Fruit fly (Drosophila melanogaster) whole organism, embryonic: ENCODE data around the gene CG3165.
A peak's percentile ranks its signal among the peaks of the same experiment; 100 is the strongest.

Experiments used
- C15 ChIP-seq: fragments of 200-800 bp; sonication (Bioruptor generic); IDR thresholded peaks from 3 replicates; pipeline ENCODE4 v1.3.6; 2022; ENCODE audit warnings: missing biosample characterization, missing genetic modification characterization
- CG10147 ChIP-seq: fragments of 200-800 bp; sonication (Bioruptor generic); optimal IDR thresholded peaks from 2 replicates; lab custom pipeline; 2019; ENCODE audit warnings: missing biosample characterization, mild to moderate bottlenecking, missing genetic modification characterization, moderate library complexity
- CG10366 ChIP-seq: fragments of 200-800 bp; sonication (Bioruptor generic); IDR thresholded peaks from 2 replicates; pipeline ENCODE4 v1.3.6; 2022; ENCODE audit warnings: missing biosample characterization, missing genetic modification characterization
- CG12744 ChIP-seq: fragments of 200-800 bp; sonication (Bioruptor generic); optimal IDR thresholded peaks from 2 replicates; lab custom pipeline; 2016; ENCODE audit warnings: missing biosample characterization, missing genetic modification characterization
- CG13287 ChIP-seq: fragments of 200-800 bp; sonication (Bioruptor generic); IDR thresholded peaks from 2 replicates; pipeline ENCODE4 v1.3.6; 2022; ENCODE audit warnings: missing biosample characterization, missing genetic modification characterization; ENCODE audit not compliant: partially characterized antibody
- CG14860 ChIP-seq: fragments of 200-800 bp; sonication (Bioruptor generic); IDR thresholded peaks from 3 replicates; pipeline ENCODE4 v1.3.6; 2022; ENCODE audit warnings: missing biosample characterization, missing genetic modification characterization; ENCODE audit not compliant: partially characterized antibody
- CG1792 ChIP-seq: fragments of 200-800 bp; sonication (Bioruptor generic); optimal IDR thresholded peaks from 2 replicates; lab custom pipeline; 2016; ENCODE audit warnings: missing biosample characterization, missing genetic modification characterization
- CG2116 ChIP-seq: fragments of 200-800 bp; sonication (Bioruptor generic); optimal IDR thresholded peaks from 3 replicates; lab custom pipeline; 2018; ENCODE audit warnings: missing biosample characterization, mild to moderate bottlenecking, missing genetic modification characterization
- CG2202 ChIP-seq: fragments of 200-800 bp; sonication (Bioruptor generic); optimal IDR thresholded peaks from 2 replicates; lab custom pipeline; 2018; ENCODE audit warnings: missing biosample characterization, mild to moderate bottlenecking, missing genetic modification characterization
- CG2678 ChIP-seq: fragments of 200-800 bp; sonication (Bioruptor generic); optimal IDR thresholded peaks from 3 replicates; lab custom pipeline; 2019; ENCODE audit warnings: missing biosample characterization, mild to moderate bottlenecking, missing genetic modification characterization, moderate library complexity
- CG31388 ChIP-seq: fragments of 200-800 bp; sonication (Bioruptor generic); optimal IDR thresholded peaks from 2 replicates; lab custom pipeline; 2016; ENCODE audit warnings: missing biosample characterization, missing genetic modification characterization
- CG34422 ChIP-seq: fragments of 200-800 bp; sonication (Bioruptor generic); IDR thresholded peaks from 3 replicates; pipeline ENCODE4 v1.3.6; 2022; ENCODE audit warnings: missing biosample characterization, missing genetic modification characterization
- CG3847 ChIP-seq: fragments of 200-800 bp; sonication (Bioruptor generic); IDR thresholded peaks from 2 replicates; pipeline ENCODE4 v1.3.6; 2022; ENCODE audit warnings: missing biosample characterization, missing genetic modification characterization
- CG43689 ChIP-seq: fragments of 200-800 bp; sonication (Bioruptor generic); IDR thresholded peaks from 2 replicates; pipeline ENCODE4 v1.3.6; 2022; ENCODE audit warnings: missing biosample characterization, missing genetic modification characterization
- CG5953 ChIP-seq: fragments of 200-800 bp; sonication (Bioruptor generic); IDR thresholded peaks from 2 replicates; pipeline ENCODE4 v1.3.6; 2022; ENCODE audit warnings: missing biosample characterization, missing genetic modification characterization
- CG6683 ChIP-seq: fragments of 200-800 bp; sonication (Bioruptor generic); optimal IDR thresholded peaks from 2 replicates; lab custom pipeline; 2017; ENCODE audit warnings: missing biosample characterization, mild to moderate bottlenecking, missing genetic modification characterization, missing genetic modification reagents
- CG7745 ChIP-seq: fragments of 200-800 bp; sonication (Bioruptor generic); optimal IDR thresholded peaks from 2 replicates; lab custom pipeline; 2018; ENCODE audit warnings: missing biosample characterization, mild to moderate bottlenecking, missing genetic modification characterization, moderate library complexity
- CG8478 ChIP-seq: fragments of >200 bp; optimal IDR thresholded peaks from 2 replicates; lab custom pipeline; 2018
- CG9797 ChIP-seq: fragments of 200-800 bp; sonication (Bioruptor generic); optimal IDR thresholded peaks from 3 replicates; lab custom pipeline; 2018; ENCODE audit warnings: missing biosample characterization, mild to moderate bottlenecking, missing genetic modification characterization
- CG9817 ChIP-seq: fragments of 200-800 bp; sonication (Bioruptor generic); optimal IDR thresholded peaks from 2 replicates; lab custom pipeline; 2018; ENCODE audit warnings: missing biosample characterization, mild to moderate bottlenecking, missing genetic modification characterization, moderate library complexity
- Dref ChIP-seq: fragments of 200-800 bp; sonication (Bioruptor generic); IDR thresholded peaks from 2 replicates; pipeline ENCODE4 v1.3.6; 2022; ENCODE audit warnings: missing biosample characterization, missing genetic modification characterization
- Ets97D ChIP-seq: fragments of 200-800 bp; sonication (Bioruptor generic); optimal IDR thresholded peaks from 3 replicates; lab custom pipeline; 2016; ENCODE audit warnings: missing biosample characterization, missing genetic modification characterization
- Fer3 ChIP-seq: fragments of 200-800 bp; sonication (Bioruptor generic); optimal IDR thresholded peaks from 2 replicates; lab custom pipeline; 2018; ENCODE audit warnings: missing biosample characterization, mild to moderate bottlenecking, missing genetic modification characterization, moderate library complexity
- Hand ChIP-seq: fragments of 200-800 bp; sonication (Bioruptor generic); optimal IDR thresholded peaks from 2 replicates; lab custom pipeline; 2017; ENCODE audit warnings: mild to moderate bottlenecking, missing biosample characterization, missing genetic modification reagents, missing genetic modification characterization
- Hr39 ChIP-seq: fragments of >200 bp; optimal IDR thresholded peaks from 2 replicates; lab custom pipeline; 2017
- Hr51 ChIP-seq, 2 experiments: fragments of 200-800 bp; sonication (Bioruptor generic); optimal IDR thresholded peaks; 2 replicates in 1 of 2; 3 replicates in 1 of 2; lab custom pipeline; 2016 to 2018; ENCODE audit warnings: missing biosample characterization in 2 of 2, missing genetic modification characterization in 2 of 2, mild to moderate bottlenecking in 1 of 2, moderate library complexity in 1 of 2
- Hr78 ChIP-seq, 2 experiments: fragments of 200-800 bp in 1 of 2; fragments of >200 bp in 1 of 2; sonication (Bioruptor generic) in 1 of 2; optimal IDR thresholded peaks; 2 replicates each; lab custom pipeline; 2017 to 2019; ENCODE audit warnings: missing biosample characterization in 2 of 2, missing genetic modification characterization in 2 of 2, mild to moderate bottlenecking in 1 of 2, moderate library complexity in 1 of 2
- NK7.1 ChIP-seq: fragments of 200-800 bp; sonication (Bioruptor generic); optimal IDR thresholded peaks from 3 replicates; lab custom pipeline; 2016; ENCODE audit warnings: missing biosample characterization, missing genetic modification characterization
- NfI ChIP-seq: fragments of 200-800 bp; sonication (Bioruptor generic); optimal IDR thresholded peaks from 3 replicates; lab custom pipeline; 2018; ENCODE audit warnings: missing biosample characterization, mild to moderate bottlenecking, missing genetic modification characterization, moderate library complexity
- Oaz ChIP-seq: fragments of 200-800 bp; sonication (Bioruptor generic); IDR thresholded peaks from 2 replicates; pipeline ENCODE4 v1.3.6; 2022; ENCODE audit warnings: missing biosample characterization, missing genetic modification characterization
- Sox100B ChIP-seq: fragments of 200-800 bp; sonication (Bioruptor generic); optimal IDR thresholded peaks from 3 replicates; lab custom pipeline; 2018; ENCODE audit warnings: missing biosample characterization, mild to moderate bottlenecking, missing genetic modification characterization
- Sry-β ChIP-seq: fragments of 200-800 bp; sonication (Bioruptor generic); optimal IDR thresholded peaks from 2 replicates; lab custom pipeline; 2018; ENCODE audit warnings: missing biosample characterization, mild to moderate bottlenecking, missing genetic modification characterization, moderate library complexity
- ac ChIP-seq: fragments of 200-800 bp; sonication (Bioruptor generic); optimal IDR thresholded peaks from 3 replicates; lab custom pipeline; 2017; ENCODE audit warnings: missing biosample characterization, mild to moderate bottlenecking, missing genetic modification characterization
- amos ChIP-seq: fragments of 200-800 bp; sonication (Bioruptor generic); IDR thresholded peaks from 2 replicates; pipeline ENCODE4 v1.3.6; 2022; ENCODE audit warnings: missing biosample characterization, missing genetic modification characterization; ENCODE audit not compliant: partially characterized antibody
- aop ChIP-seq: fragments of 200-800 bp; sonication (Bioruptor generic); IDR thresholded peaks from 2 replicates; pipeline ENCODE4 v1.3.6; 2022; ENCODE audit warnings: missing biosample characterization, missing genetic modification characterization
- ap ChIP-seq: fragments of 200-800 bp; sonication (Bioruptor generic); IDR thresholded peaks from 2 replicates; pipeline ENCODE4 v1.3.6; 2022; ENCODE audit warnings: missing biosample characterization, missing genetic modification characterization
- ash1 ChIP-seq: fragments of 200-800 bp; sonication (Bioruptor generic); optimal IDR thresholded peaks from 2 replicates; lab custom pipeline; 2018; ENCODE audit warnings: missing biosample characterization, mild to moderate bottlenecking, missing genetic modification characterization
- bigmax ChIP-seq: fragments of 200-800 bp; sonication (Bioruptor generic); optimal IDR thresholded peaks from 2 replicates; lab custom pipeline; 2018; ENCODE audit warnings: missing biosample characterization, mild to moderate bottlenecking, missing genetic modification characterization
- esg ChIP-seq: fragments of 200-800 bp; sonication (Bioruptor generic); conservative IDR thresholded peaks from 2 replicates; pipeline ENCODE4 v1.3.6; 2022; ENCODE audit warnings: missing biosample characterization, missing genetic modification characterization
- hkb ChIP-seq, 2 experiments: fragments of 200-800 bp in 1 of 2; fragments of >200 bp in 1 of 2; sonication (Bioruptor generic) in 1 of 2; IDR thresholded peaks in 1 of 2; optimal IDR thresholded peaks in 1 of 2; 2 replicates each; pipeline versions ENCODE4 v1.3.6 to Lab custom; 2017 to 2022; ENCODE audit warnings: missing biosample characterization in 1 of 2, missing genetic modification characterization in 1 of 2
- jing ChIP-seq: fragments of 200-800 bp; sonication (Bioruptor generic); optimal IDR thresholded peaks from 2 replicates; lab custom pipeline; 2018; ENCODE audit warnings: missing biosample characterization, mild to moderate bottlenecking, missing genetic modification characterization
- lmd ChIP-seq: fragments of 200-800 bp; sonication (Bioruptor generic); IDR thresholded peaks from 2 replicates; pipeline ENCODE4 v1.3.6; 2022; ENCODE audit warnings: missing biosample characterization, missing genetic modification characterization
- luna ChIP-seq: fragments of 200-800 bp; sonication (Bioruptor generic); optimal IDR thresholded peaks from 2 replicates; lab custom pipeline; 2016; ENCODE audit warnings: missing biosample characterization, missing genetic modification characterization
- mirr ChIP-seq: fragments of 200-800 bp; sonication (Bioruptor generic); optimal IDR thresholded peaks from 3 replicates; lab custom pipeline; 2018; ENCODE audit warnings: missing biosample characterization, mild to moderate bottlenecking, missing genetic modification characterization
- onecut ChIP-seq: fragments of 200-800 bp; sonication (Bioruptor generic); IDR thresholded peaks from 2 replicates; pipeline ENCODE4 v1.3.6; 2022; ENCODE audit warnings: missing biosample characterization, missing genetic modification characterization
- sna ChIP-seq: fragments of 200-800 bp; sonication (Bioruptor generic); IDR thresholded peaks from 2 replicates; pipeline ENCODE4 v1.3.6; 2022; ENCODE audit warnings: missing biosample characterization, missing genetic modification characterization; ENCODE audit not compliant: partially characterized antibody
- sob ChIP-seq: fragments of 200-800 bp; sonication (Bioruptor generic); IDR thresholded peaks from 2 replicates; pipeline ENCODE4 v1.3.6; 2022; ENCODE audit warnings: missing biosample characterization, missing genetic modification characterization
- twi ChIP-seq: fragments of 200-800 bp; optimal IDR thresholded peaks from 2 replicates; lab custom pipeline; 2019; ENCODE audit warnings: missing biosample characterization, mild to moderate bottlenecking, missing genetic modification characterization, moderate library complexity
- vnd ChIP-seq: fragments of 200-800 bp; sonication (Bioruptor generic); IDR thresholded peaks from 3 replicates; pipeline ENCODE4 v1.3.6; 2022; ENCODE audit warnings: missing biosample characterization, missing genetic modification characterization; ENCODE audit not compliant: partially characterized antibody
- vvl ChIP-seq: fragments of 200-800 bp; sonication (Bioruptor generic); IDR thresholded peaks from 2 replicates; pipeline ENCODE4 v1.3.6; 2022; ENCODE audit warnings: missing biosample characterization, missing genetic modification characterization
- zen ChIP-seq: fragments of 200-800 bp; sonication (Bioruptor generic); optimal IDR thresholded peaks from 3 replicates; lab custom pipeline; 2018; ENCODE audit warnings: missing biosample characterization, mild to moderate bottlenecking, missing genetic modification characterization, moderate library complexity

Gene CG3165

dm6 chr2L:3022986-3023385 is 46.1 kb downstream of the CG3165 start, which contains the start of the genes alpha4GT1 and Prp40 (continued):
- TF ChIP-seq CG2678 (tag; lab: Kevin White, UChicago): no peak
- TF ChIP-seq twi (tag; lab: Kevin White, UChicago): no peak
- no peak for TF ChIP-seq CG10147 (GFP tag; lab: Kevin White, UChicago)
- no peak for TF ChIP-seq NfI (GFP tag; lab: Kevin White, UChicago)
- no peak for TF ChIP-seq Oaz (GFP tag; lab: Robert Waterston, UW)
- peak; percentile 4 for TF ChIP-seq CG9797 (GFP tag; lab: Kevin White, UChicago)
- TF ChIP-seq Fer3 (tag; lab: Kevin White, UChicago): no peak
- TF ChIP-seq aop: no peak
- no peak for TF ChIP-seq CG2202 (tag; lab: Kevin White, UChicago)
- TF ChIP-seq CG43689 (GFP tag; lab: Robert Waterston, UW): no peak
- no peak for TF ChIP-seq Hr39 (lab: Kevin White, UChicago)
- no peak for TF ChIP-seq CG1792 (GFP tag; lab: Kevin White, UChicago)
- no peak for TF ChIP-seq CG31388 (GFP tag; lab: Kevin White, UChicago)
- peak; percentile 42 for TF ChIP-seq Ets97D (GFP tag; lab: Kevin White, UChicago)
- no peak for TF ChIP-seq Hr51 (GFP tag; optimal IDR thresholded peaks at IDR 0.05; lab: Kevin White, UChicago)
- TF ChIP-seq ash1 (GFP tag; lab: Kevin White, UChicago): no peak
- TF ChIP-seq mirr (GFP tag; lab: Kevin White, UChicago): no peak
- TF ChIP-seq CG3847: no peak
- no peak for TF ChIP-seq Hr78 (GFP tag; optimal IDR thresholded peaks at IDR 0.05; lab: Kevin White, UChicago)
- no peak for TF ChIP-seq CG9817 (tag; lab: Kevin White, UChicago)
- TF ChIP-seq hkb (optimal IDR thresholded peaks at IDR 0.05; lab: Kevin White, UChicago): no peak
- TF ChIP-seq hkb (GFP tag; IDR thresholded peaks at IDR 0.05; lab: Robert Waterston, UW): no peak
- TF ChIP-seq CG14860 (GFP tag; lab: Robert Waterston, UW): peak; percentile 80
- TF ChIP-seq jing: no peak
- TF ChIP-seq CG12744 (GFP tag; lab: Kevin White, UChicago): no peak
- no peak for TF ChIP-seq CG6683 (GFP tag; lab: Kevin White, UChicago)
- TF ChIP-seq CG10366 (GFP tag; lab: Robert Waterston, UW): no peak
- TF ChIP-seq Sox100B (GFP tag; lab: Kevin White, UChicago): no peak
- TF ChIP-seq bigmax (GFP tag; lab: Kevin White, UChicago): no peak
- no peak for TF ChIP-seq NK7.1
- TF ChIP-seq Hand (GFP tag; lab: Kevin White, UChicago): no peak
- no peak; the same call in 1 of the 2 replicates for TF ChIP-seq onecut (GFP tag; lab: Robert Waterston, UW)
- TF ChIP-seq ap (GFP tag; lab: Robert Waterston, UW): no peak
- no peak for TF ChIP-seq CG7745 (tag; lab: Kevin White, UChicago)
- TF ChIP-seq ac: no peak
- TF ChIP-seq zen (tag; lab: Kevin White, UChicago): no peak
- TF ChIP-seq vnd (GFP tag; lab: Robert Waterston, UW): peak; percentile 86
- TF ChIP-seq Dref (GFP tag; lab: Robert Waterston, UW): peak; percentile 99
- TF ChIP-seq sob (GFP tag; lab: Robert Waterston, UW): no peak
- peak; percentile 75 for TF ChIP-seq CG2116
- TF ChIP-seq sna: peak; percentile 72
- TF ChIP-seq luna (GFP tag; lab: Kevin White, UChicago): no peak
- TF ChIP-seq lmd (GFP tag; lab: Robert Waterston, UW): no peak
- peak; percentile 21; the same call in 1 of the 2 replicates for TF ChIP-seq vvl (GFP tag; lab: Robert Waterston, UW)
- TF ChIP-seq esg (GFP tag; lab: Robert Waterston, UW): no peak
- peak; percentile 90 for TF ChIP-seq Sry-β
- no peak for TF ChIP-seq CG8478 (lab: Kevin White, UChicago)
- TF ChIP-seq C15 (GFP tag; lab: Robert Waterston, UW): no peak
- TF ChIP-seq amos (GFP tag; lab: Robert Waterston, UW): peak; percentile 80
- peak; percentile 87 for TF ChIP-seq CG13287 (GFP tag; lab: Robert Waterston, UW)
- peak; percentile 31; the same call in 1 of the 3 replicates for TF ChIP-seq CG34422 (GFP tag; lab: Robert Waterston, UW)
- no peak for TF ChIP-seq CG5953 (GFP tag; lab: Robert Waterston, UW)
